Worm (Caenorhabditis elegans) whole organism, L2 larva: ENCODE results near the gene F10C1.8.

Experiments
- ama-1 ChIP-seq: fragments of 150-350 bp; optimal IDR thresholded peaks from 2 replicates; lab custom pipeline; 2018; ENCODE audit warnings: inconsistent platforms
- egl-27 ChIP-seq: sonication (generic microtip); optimal IDR thresholded peaks from 3 replicates; lab custom pipeline; 2017; ENCODE audit warnings: missing biosample characterization, missing genetic modification reagents, missing genetic modification characterization
- unc-62 ChIP-seq: fragments of 150-350 bp; optimal IDR thresholded peaks from 2 replicates; lab custom pipeline; 2014; ENCODE audit warnings: missing biosample characterization, missing genetic modification reagents, missing genetic modification characterization
- ztf-4 ChIP-seq: fragments of 150-350 bp; optimal IDR thresholded peaks from 2 replicates; lab custom pipeline; 2014; ENCODE audit warnings: missing biosample characterization, missing genetic modification characterization

DNA sequence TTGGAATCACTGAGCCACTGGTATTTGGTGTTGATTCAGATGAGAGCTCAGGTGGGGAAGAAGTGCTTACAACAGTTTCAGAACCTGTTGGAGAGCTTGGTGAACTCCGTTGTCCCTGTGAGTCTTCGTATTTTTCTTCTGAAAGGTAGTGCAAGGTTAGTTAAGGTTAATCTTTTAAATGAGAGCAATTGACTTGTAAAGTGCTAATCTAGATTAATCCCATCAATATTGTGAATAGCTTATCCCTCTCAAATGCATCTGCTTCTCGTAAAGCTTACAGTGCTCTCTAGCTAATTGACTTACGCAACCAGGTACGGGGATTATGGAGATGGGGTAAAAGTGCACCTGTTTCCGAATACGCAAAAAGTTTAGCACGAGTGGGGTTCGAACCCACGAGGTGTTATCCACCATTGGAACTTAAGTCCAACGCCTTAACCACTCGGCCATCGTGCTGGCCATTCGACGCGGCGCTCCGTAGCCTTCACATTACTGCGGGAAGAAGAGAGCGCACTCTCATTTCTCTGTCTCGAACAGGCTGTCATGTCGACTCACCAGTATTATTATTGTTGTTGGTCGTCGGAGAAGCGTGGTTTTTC lies 18.4 kb downstream of the F10C1.8 start:
- TF ChIP-seq ztf-4 (tag; lab: Kevin White, UChicago): no peak
- TF ChIP-seq unc-62 (GFP tag; lab: Kevin White, UChicago): no peak
- no peak for TF ChIP-seq egl-27 (tag; lab: Kevin White, UChicago)
- TF ChIP-seq ama-1 (lab: Kevin White, UChicago): no peak
